Worm (Caenorhabditis elegans) whole organism, L4 larva: Measurements from ENCODE around the gene fust-1.

Source experiments
- F37D6.2 ChIP-seq: sonication (generic microtip); optimal IDR thresholded peaks from 2 replicates; lab custom pipeline; 2016; ENCODE audit warnings: mild to moderate bottlenecking, missing genetic modification characterization, missing compliant biosample characterization
- Y105C5A.15 ChIP-seq: fragments of 200-800 bp; sonication (Bioruptor generic); IDR thresholded peaks from 2 replicates; pipeline ENCODE4 v1.3.6; 2022; ENCODE audit warnings: missing genetic modification characterization, missing compliant biosample characterization
- Y48G9A.11 ChIP-seq: fragments of 200-800 bp; sonication (Bioruptor generic); IDR thresholded peaks from 2 replicates; pipeline ENCODE4 v1.3.6; 2022; ENCODE audit warnings: missing genetic modification reagents, missing genetic modification characterization, missing compliant biosample characterization
- ZK337.2 ChIP-seq: fragments of 200-800 bp; sonication (Bioruptor generic); IDR thresholded peaks from 2 replicates; pipeline ENCODE4 v1.3.6; 2022; ENCODE audit warnings: missing genetic modification reagents, missing genetic modification characterization, missing compliant biosample characterization
- ZK546.5 ChIP-seq, 2 experiments: sonication (generic microtip); optimal IDR thresholded peaks; 2 replicates each; lab custom pipeline; 2017; ENCODE audit warnings: missing biosample characterization in 2 of 2, missing genetic modification characterization in 2 of 2
- aly-2 ChIP-seq: sonication (generic microtip); optimal IDR thresholded peaks from 2 replicates; lab custom pipeline; 2018; ENCODE audit warnings: missing biosample characterization, missing genetic modification characterization
- attf-4 ChIP-seq: sonication (generic microtip); optimal IDR thresholded peaks from 3 replicates; lab custom pipeline; 2017; ENCODE audit warnings: missing biosample characterization, missing genetic modification characterization
- ceh-28 ChIP-seq: fragments of 150-350 bp; optimal IDR thresholded peaks from 2 replicates; lab custom pipeline; 2014; ENCODE audit warnings: missing biosample characterization, missing genetic modification reagents, missing genetic modification characterization
- ceh-44 ChIP-seq: fragments of 200-800 bp; sonication (Bioruptor generic); IDR thresholded peaks from 2 replicates; pipeline ENCODE4 v1.3.6; 2022; ENCODE audit warnings: missing genetic modification reagents, missing genetic modification characterization, missing compliant biosample characterization
- cey-2 ChIP-seq: sonication (generic microtip); optimal IDR thresholded peaks from 3 replicates; lab custom pipeline; 2017; ENCODE audit warnings: missing genetic modification characterization, mild to moderate bottlenecking, missing compliant biosample characterization, antibody characterized with exemption, borderline replicate concordance; ENCODE audit not compliant: insufficient read depth
- daf-16 ChIP-seq, 3 experiments: sonication (generic microtip); optimal IDR thresholded peaks; 2 replicates each; lab custom pipeline; 2016 to 2017; ENCODE audit warnings: missing genetic modification characterization in 3 of 3, missing genetic modification reagents in 3 of 3, mild to moderate bottlenecking in 2 of 3, missing compliant biosample characterization in 2 of 3, missing biosample characterization in 1 of 3, moderate library complexity in 1 of 3
- daf-8 ChIP-seq: fragments of 200-800 bp; sonication (Bioruptor generic); IDR thresholded peaks from 2 replicates; pipeline ENCODE4 v1.3.6; 2022; ENCODE audit warnings: missing genetic modification characterization, missing compliant biosample characterization
- dmd-8 ChIP-seq: fragments of 200-800 bp; sonication (Bioruptor generic); IDR thresholded peaks from 2 replicates; pipeline ENCODE4 v1.3.6; 2022; ENCODE audit warnings: missing genetic modification characterization, missing compliant biosample characterization
- dmd-9 ChIP-seq: fragments of 200-800 bp; sonication (Bioruptor generic); IDR thresholded peaks from 2 replicates; pipeline ENCODE4 v1.3.6; 2022; ENCODE audit warnings: missing genetic modification reagents, missing genetic modification characterization, missing compliant biosample characterization
- dve-1 ChIP-seq: sonication (generic microtip); optimal IDR thresholded peaks from 2 replicates; lab custom pipeline; 2017; ENCODE audit warnings: antibody characterized with exemption, mild to moderate bottlenecking, missing genetic modification characterization, missing compliant biosample characterization; ENCODE audit not compliant: insufficient read depth
- egl-27 ChIP-seq: sonication (generic microtip); optimal IDR thresholded peaks from 3 replicates; lab custom pipeline; 2017; ENCODE audit warnings: missing biosample characterization, missing genetic modification reagents, missing genetic modification characterization
- egl-43 ChIP-seq: fragments of 200-800 bp; sonication (Bioruptor generic); IDR thresholded peaks from 2 replicates; pipeline ENCODE4 v1.3.6; 2022; ENCODE audit warnings: missing genetic modification reagents, missing genetic modification characterization, missing compliant biosample characterization
- hlh-11 ChIP-seq: fragments of 200-800 bp; sonication (Bioruptor generic); optimal IDR thresholded peaks from 2 replicates; lab custom pipeline; 2018; ENCODE audit warnings: mild to moderate bottlenecking, missing genetic modification characterization, missing compliant biosample characterization
- hlh-30 ChIP-seq: sonication (generic microtip); optimal IDR thresholded peaks from 2 replicates; lab custom pipeline; 2017; ENCODE audit warnings: antibody characterized with exemption, mild to moderate bottlenecking, missing genetic modification characterization, missing compliant biosample characterization; ENCODE audit not compliant: insufficient read depth
- hmg-1.1 ChIP-seq: fragments of 200-800 bp; sonication (Bioruptor generic); IDR thresholded peaks from 2 replicates; pipeline ENCODE4 v1.3.6; 2022; ENCODE audit warnings: missing genetic modification reagents, missing genetic modification characterization, missing compliant biosample characterization
- jun-1 ChIP-seq: fragments of 150-350 bp; optimal IDR thresholded peaks from 2 replicates; lab custom pipeline; 2014; ENCODE audit warnings: missing biosample characterization, missing genetic modification reagents, missing genetic modification characterization
- lim-7 ChIP-seq: fragments of 200-800 bp; sonication (Bioruptor generic); IDR thresholded peaks from 2 replicates; pipeline ENCODE4 v1.3.6; 2022; ENCODE audit warnings: missing genetic modification characterization, missing compliant biosample characterization
- lin-15B ChIP-seq: fragments of 150-350 bp; sonication (generic microtip); optimal IDR thresholded peaks from 3 replicates; lab custom pipeline; 2014; ENCODE audit warnings: missing biosample characterization, missing genetic modification characterization
- lin-39 ChIP-seq: fragments of 150-350 bp; optimal IDR thresholded peaks from 2 replicates; lab custom pipeline; 2014; ENCODE audit warnings: missing biosample characterization, missing genetic modification reagents, missing genetic modification characterization
- lir-3 ChIP-seq: sonication (generic microtip); optimal IDR thresholded peaks from 2 replicates; lab custom pipeline; 2016; ENCODE audit warnings: mild to moderate bottlenecking, missing genetic modification characterization, missing compliant biosample characterization
- lsy-2 ChIP-seq, 2 experiments: fragments of 150-350 bp in 1 of 2; sonication (generic microtip) in 1 of 2; optimal IDR thresholded peaks; 2 replicates each; lab custom pipeline; 2014 to 2017; ENCODE audit warnings: missing biosample characterization in 2 of 2, missing genetic modification characterization in 2 of 2
- mxl-3 ChIP-seq: fragments of 200-800 bp; sonication (Bioruptor generic); optimal IDR thresholded peaks from 2 replicates; lab custom pipeline; 2018; ENCODE audit warnings: mild to moderate bottlenecking, missing genetic modification characterization, missing compliant biosample characterization
- nhr-102 ChIP-seq: sonication (generic microtip); optimal IDR thresholded peaks from 2 replicates; lab custom pipeline; 2016; ENCODE audit warnings: mild to moderate bottlenecking, missing genetic modification characterization, moderate library complexity, missing compliant biosample characterization
- nhr-25 ChIP-seq: sonication (generic microtip); optimal IDR thresholded peaks from 2 replicates; lab custom pipeline; 2017; ENCODE audit warnings: missing genetic modification characterization, mild to moderate bottlenecking, missing compliant biosample characterization, antibody characterized with exemption, moderate library complexity, borderline replicate concordance; ENCODE audit not compliant: insufficient read depth
- nhr-28 ChIP-seq: fragments of 150-350 bp; optimal IDR thresholded peaks from 2 replicates; lab custom pipeline; 2014; ENCODE audit warnings: missing biosample characterization, missing genetic modification characterization
- php-3 ChIP-seq: fragments of 200-800 bp; sonication (Bioruptor generic); IDR thresholded peaks from 2 replicates; pipeline ENCODE4 v1.3.6; 2022; ENCODE audit warnings: missing genetic modification reagents, missing genetic modification characterization, missing compliant biosample characterization
- pqm-1 ChIP-seq: sonication (generic microtip); optimal IDR thresholded peaks from 2 replicates; lab custom pipeline; 2017; ENCODE audit warnings: missing biosample characterization, missing genetic modification characterization
- rbr-2 ChIP-seq: sonication (generic microtip); optimal IDR thresholded peaks from 2 replicates; lab custom pipeline; 2016; ENCODE audit warnings: missing genotype, missing genetic modification characterization, missing compliant biosample characterization
- saeg-2 ChIP-seq: fragments of 200-800 bp; sonication (Bioruptor generic); IDR thresholded peaks from 2 replicates; pipeline ENCODE4 v1.3.6; 2022; ENCODE audit warnings: missing genetic modification reagents, missing genetic modification characterization, missing compliant biosample characterization
- set-16 ChIP-seq: fragments of 200-800 bp; sonication (Bioruptor generic); IDR thresholded peaks from 2 replicates; pipeline ENCODE4 v1.3.6; 2022; ENCODE audit warnings: missing genetic modification reagents, missing genetic modification characterization, missing compliant biosample characterization
- skn-1 ChIP-seq: fragments of 150-350 bp; optimal IDR thresholded peaks from 2 replicates; lab custom pipeline; 2014; ENCODE audit warnings: missing biosample characterization, missing genetic modification characterization
- tra-1 ChIP-seq: fragments of 200-800 bp; sonication (Bioruptor generic); IDR thresholded peaks from 2 replicates; pipeline ENCODE4 v1.3.6; 2022; ENCODE audit warnings: missing genetic modification reagents, missing genetic modification characterization, missing compliant biosample characterization
- unc-62 ChIP-seq, 3 experiments: fragments of 150-350 bp in 1 of 3; sonication (generic microtip); optimal IDR thresholded peaks in 2 of 3; peaks in 1 of 3; 1 replicate in 1 of 3; 2 replicates in 2 of 3; lab custom pipeline; 2014 to 2017; ENCODE audit warnings: missing biosample characterization in 3 of 3, missing genetic modification characterization in 3 of 3, missing genetic modification reagents in 3 of 3, missing genotype in 1 of 3
- zag-1 ChIP-seq: fragments of 150-350 bp; optimal IDR thresholded peaks from 2 replicates; lab custom pipeline; 2014; ENCODE audit warnings: missing biosample characterization, missing genetic modification characterization
- zfp-2 ChIP-seq: sonication (generic microtip); optimal IDR thresholded peaks from 2 replicates; lab custom pipeline; 2016; ENCODE audit warnings: mild to moderate bottlenecking, missing genetic modification characterization, missing compliant biosample characterization
- zfp-3 ChIP-seq: fragments of 200-800 bp; sonication (Bioruptor generic); conservative IDR thresholded peaks from 2 replicates; pipeline ENCODE4 v1.3.6; 2022; ENCODE audit warnings: missing genetic modification reagents, missing genetic modification characterization, missing compliant biosample characterization
- zip-11 ChIP-seq: fragments of 200-800 bp; sonication (Bioruptor generic); IDR thresholded peaks from 2 replicates; pipeline ENCODE4 v1.3.6; 2022; ENCODE audit warnings: missing genetic modification characterization, missing compliant biosample characterization
- zip-2 ChIP-seq: fragments of 150-350 bp; optimal IDR thresholded peaks from 2 replicates; lab custom pipeline; 2014; ENCODE audit warnings: missing biosample characterization, missing genetic modification characterization

The fust-1 gene

ce11 chrII:7157415-7157814, 5.0 kb downstream of the fust-1 start (continued):
- TF ChIP-seq skn-1 (no peak), tra-1 (GFP tag; lab: Robert Waterston, UW) (no peak), egl-27 (tag; lab: Kevin White, UChicago) (no peak), pqm-1 (tag; lab: Kevin White, UChicago) (peak; percentile 69), nhr-102 (tag; lab: Kevin White, UChicago) (no peak), daf-16 (GFP tag; optimal IDR thresholded peaks at IDR 0.05; lab: Kevin White, UChicago) (no peak), daf-16 (tag; optimal IDR thresholded peaks at IDR 0.05; lab: Kevin White, UChicago) (peak; percentile 95), cey-2 (tag; lab: Kevin White, UChicago) (no peak), dmd-8 (GFP tag; lab: Robert Waterston, UW) (no peak), zip-2 (tag; lab: Kevin White, UChicago) (no peak), lsy-2 (tag; optimal IDR thresholded peaks at IDR 0.05; lab: Kevin White, UChicago) (peak in 1 of 2 experiments; percentile 36), ceh-44 (GFP tag; lab: Robert Waterston, UW) (no peak), Y48G9A.11 (no peak), jun-1 (no peak), saeg-2 (GFP tag; lab: Robert Waterston, UW) (no peak), hmg-1.1 (GFP tag; lab: Robert Waterston, UW) (no peak), aly-2 (tag; lab: Kevin White, UChicago) (no peak), ZK337.2 (GFP tag; lab: Robert Waterston, UW) (no peak), set-16 (no peak), attf-4 (tag; lab: Kevin White, UChicago) (no peak), lim-7 (GFP tag; lab: Robert Waterston, UW) (no peak)

- TF ChIP-seq rbr-2 (tag; lab: Kevin White, UChicago) = no peak
- no peak for TF ChIP-seq nhr-28 (tag; lab: Kevin White, UChicago)
- TF ChIP-seq unc-62 (GFP tag; optimal IDR thresholded peaks at IDR 0.05 in 1 of 2; lab: Kevin White, UChicago) = peak in 1 of 2 experiments; percentile 30
- no peak for TF ChIP-seq unc-62 (tag; optimal IDR thresholded peaks at IDR 0.05; lab: Kevin White, UChicago)
Measured at ce11 chrII:7161512-7161911, 9.1 kb downstream of the fust-1 start, which contains the start of gene C27H5.12. TSS of gene C27H5.12 (minus strand) at chrII:7161612.

- TF ChIP-seq zip-11 (GFP tag; lab: Robert Waterston, UW) (no peak), unc-62 (GFP tag; optimal IDR thresholded peaks at IDR 0.05 in 1 of 2; lab: Kevin White, UChicago) (peak in 1 of 2 experiments; percentile 76), unc-62 (tag; optimal IDR thresholded peaks at IDR 0.05; lab: Kevin White, UChicago) (no peak), lir-3 (tag; lab: Kevin White, UChicago) (no peak)
Measured at ce11 chrII:7165749-7166148, 13.4 kb downstream of the fust-1 start, which contains the start of gene mfsd-13.2. TSS of gene mfsd-13.2 (minus strand) at chrII:7165849.

ce11 chrII:7166768-7167167, 14.4 kb downstream of the fust-1 start:
- TF ChIP-seq ceh-28 (tag; lab: Kevin White, UChicago) (no peak), hlh-30 (tag; lab: Kevin White, UChicago) (no peak), ZK546.5 (tag; optimal IDR thresholded peaks at IDR 0.05; lab: Kevin White, UChicago) (no peak), set-16 (no peak), hlh-11 (peak; percentile 60), zfp-3 (GFP tag; lab: Robert Waterston, UW) (no peak), dmd-8 (GFP tag; lab: Robert Waterston, UW) (no peak), lin-39 (tag; lab: Kevin White, UChicago) (no peak), lir-3 (tag; lab: Kevin White, UChicago) (no peak), mxl-3 (no peak), lin-15B (tag; lab: Kevin White, UChicago) (no peak), tra-1 (GFP tag; lab: Robert Waterston, UW) (no peak), dve-1 (tag; lab: Kevin White, UChicago) (peak; percentile 80), F37D6.2 (tag; lab: Kevin White, UChicago) (no peak), nhr-25 (tag; lab: Kevin White, UChicago) (no peak), php-3 (peak; percentile 90), cey-2 (tag; lab: Kevin White, UChicago) (no peak), Y105C5A.15 (no peak), zag-1 (no peak), ZK337.2 (GFP tag; lab: Robert Waterston, UW) (no peak), zip-2 (tag; lab: Kevin White, UChicago) (no peak), zfp-2 (tag; lab: Kevin White, UChicago) (no peak), daf-8 (no peak), dmd-9 (no peak), egl-43 (no peak), lsy-2 (tag; optimal IDR thresholded peaks at IDR 0.05; lab: Kevin White, UChicago) (no peak)
